Fruit fly (Drosophila melanogaster) whole organism, prepupa: ENCODE results near the gene CG12560.
A peak's percentile ranks its signal among the peaks of the same experiment; 100 is the strongest.

ENCODE experiments used
- Blimp-1 ChIP-seq: fragments of 200-800 bp; sonication (Bioruptor generic); optimal IDR thresholded peaks from 3 replicates; lab custom pipeline; 2017; ENCODE audit warnings: missing biosample characterization, missing genetic modification characterization, mild to moderate bottlenecking, moderate library complexity, missing genetic modification reagents
- CG10669 ChIP-seq: fragments of 200-800 bp; sonication (Bioruptor generic); optimal IDR thresholded peaks from 3 replicates; lab custom pipeline; 2018; ENCODE audit warnings: missing biosample characterization, mild to moderate bottlenecking, missing genetic modification characterization, moderate library complexity
- CG11294 ChIP-seq: fragments of 200-800 bp; sonication (Bioruptor generic); IDR thresholded peaks from 2 replicates; pipeline ENCODE4 v1.3.6; 2022; ENCODE audit warnings: missing biosample characterization, missing genetic modification characterization
- CG11902 ChIP-seq: fragments of 200-800 bp; sonication (Bioruptor generic); optimal IDR thresholded peaks from 3 replicates; lab custom pipeline; 2016; ENCODE audit warnings: missing biosample characterization, missing genetic modification characterization
- CG16779 ChIP-seq: fragments of 200-800 bp; sonication (Bioruptor generic); optimal IDR thresholded peaks from 3 replicates; lab custom pipeline; 2017; ENCODE audit warnings: missing biosample characterization, mild to moderate bottlenecking, missing genetic modification characterization
- CG3032 ChIP-seq: fragments of 200-800 bp; optimal IDR thresholded peaks from 2 replicates; lab custom pipeline; 2019; ENCODE audit warnings: missing biosample characterization, mild to moderate bottlenecking, missing genetic modification characterization, moderate library complexity
- CG31627 ChIP-seq: fragments of 200-800 bp; sonication (Bioruptor generic); optimal IDR thresholded peaks from 3 replicates; lab custom pipeline; 2016; ENCODE audit warnings: missing biosample characterization, missing genetic modification characterization
- CG34406 ChIP-seq: fragments of 200-800 bp; sonication (Bioruptor generic); optimal IDR thresholded peaks from 3 replicates; lab custom pipeline; 2016; ENCODE audit warnings: missing biosample characterization, missing genetic modification characterization
- CG3919 ChIP-seq: fragments of 200-800 bp; sonication (Bioruptor generic); optimal IDR thresholded peaks from 3 replicates; lab custom pipeline; 2016; ENCODE audit warnings: missing biosample characterization, missing genetic modification characterization
- CG4318 ChIP-seq: fragments of 200-800 bp; sonication (Bioruptor generic); optimal IDR thresholded peaks from 3 replicates; lab custom pipeline; 2017; ENCODE audit warnings: missing biosample characterization, mild to moderate bottlenecking, missing genetic modification characterization
- CG6276 ChIP-seq: fragments of 200-800 bp; sonication (Bioruptor generic); optimal IDR thresholded peaks from 2 replicates; lab custom pipeline; 2017; ENCODE audit warnings: missing biosample characterization, mild to moderate bottlenecking, missing genetic modification characterization
- CG7368 ChIP-seq: fragments of 200-800 bp; sonication (Bioruptor generic); optimal IDR thresholded peaks from 3 replicates; lab custom pipeline; 2016; ENCODE audit warnings: missing biosample characterization, missing genetic modification characterization
- CG8632 ChIP-seq: fragments of 200-800 bp; sonication (Bioruptor generic); optimal IDR thresholded peaks from 3 replicates; lab custom pipeline; 2016; ENCODE audit warnings: missing biosample characterization, missing genetic modification characterization
- CG9139 ChIP-seq: fragments of 200-800 bp; sonication (Bioruptor generic); optimal IDR thresholded peaks from 3 replicates; lab custom pipeline; 2017; ENCODE audit warnings: missing biosample characterization, mild to moderate bottlenecking, missing genetic modification characterization
- Eip78C ChIP-seq: fragments of 200-800 bp; sonication (Bioruptor generic); peaks from one replicate; lab custom pipeline; 2016; ENCODE audit warnings: missing biosample characterization, missing genetic modification characterization
- Eip93F ChIP-seq: fragments of 200-800 bp; sonication (Bioruptor generic); optimal IDR thresholded peaks from 2 replicates; lab custom pipeline; 2016; ENCODE audit warnings: missing biosample characterization, mild to moderate bottlenecking, missing genetic modification characterization
- Ets21C ChIP-seq: fragments of 200-800 bp; sonication (Bioruptor generic); optimal IDR thresholded peaks from 3 replicates; lab custom pipeline; 2016; ENCODE audit warnings: missing biosample characterization, missing genetic modification characterization
- Ets96B ChIP-seq: fragments of 200-800 bp; optimal IDR thresholded peaks from 2 replicates; lab custom pipeline; 2019; ENCODE audit warnings: missing biosample characterization, mild to moderate bottlenecking, missing genetic modification characterization, moderate library complexity
- Gug ChIP-seq: fragments of 200-800 bp; sonication (Bioruptor generic); IDR thresholded peaks from 2 replicates; pipeline ENCODE4 v1.3.6; 2022; ENCODE audit warnings: missing biosample characterization, missing genetic modification characterization
- Hr38 ChIP-seq: sonication (Bioruptor generic); optimal IDR thresholded peaks from 2 replicates; lab custom pipeline; 2016; ENCODE audit warnings: missing biosample characterization, missing genetic modification characterization
- Hr39 ChIP-seq: fragments of 200-800 bp; sonication (Bioruptor generic); optimal IDR thresholded peaks from 2 replicates; lab custom pipeline; 2016; ENCODE audit warnings: missing biosample characterization, missing genetic modification characterization
- Hr4 ChIP-seq: fragments of 200-800 bp; sonication (Bioruptor generic); optimal IDR thresholded peaks from 3 replicates; lab custom pipeline; 2016; ENCODE audit warnings: missing biosample characterization, missing genetic modification characterization
- Lpt ChIP-seq: fragments of 200-800 bp; sonication (Bioruptor generic); optimal IDR thresholded peaks from 3 replicates; lab custom pipeline; 2016; ENCODE audit warnings: missing biosample characterization, missing genetic modification characterization
- OdsH ChIP-seq: fragments of 200-800 bp; sonication (Bioruptor generic); optimal IDR thresholded peaks from 3 replicates; lab custom pipeline; 2016; ENCODE audit warnings: missing biosample characterization, missing genetic modification characterization
- Sox102F ChIP-seq: fragments of 200-800 bp; sonication (Bioruptor generic); optimal IDR thresholded peaks from 2 replicates; lab custom pipeline; 2016; ENCODE audit warnings: missing biosample characterization, mild to moderate bottlenecking, missing genetic modification characterization
- achi ChIP-seq: fragments of 200-800 bp; sonication (Bioruptor generic); optimal IDR thresholded peaks from 3 replicates; lab custom pipeline; 2016; ENCODE audit warnings: missing biosample characterization, missing genetic modification characterization
- cyc ChIP-seq: fragments of 200-800 bp; sonication (Bioruptor generic); optimal IDR thresholded peaks from 3 replicates; lab custom pipeline; 2016; ENCODE audit warnings: missing biosample characterization, missing genetic modification characterization
- dac ChIP-seq: fragments of 200-800 bp; sonication (Bioruptor generic); optimal IDR thresholded peaks from 2 replicates; lab custom pipeline; 2017; ENCODE audit warnings: missing biosample characterization, mild to moderate bottlenecking, missing genetic modification characterization
- dsx ChIP-seq: fragments of 200-800 bp; optimal IDR thresholded peaks from 3 replicates; lab custom pipeline; 2019; ENCODE audit warnings: missing biosample characterization, mild to moderate bottlenecking, missing genetic modification characterization, moderate library complexity; ENCODE audit not compliant: poor library complexity, severe bottlenecking
- eg ChIP-seq: fragments of 200-800 bp; sonication (Bioruptor generic); IDR thresholded peaks from 3 replicates; pipeline ENCODE4 v1.3.6; 2022; ENCODE audit warnings: missing biosample characterization, missing genetic modification characterization
- esn ChIP-seq: fragments of 200-800 bp; sonication (Bioruptor generic); optimal IDR thresholded peaks from 2 replicates; lab custom pipeline; 2016; ENCODE audit warnings: missing biosample characterization, mild to moderate bottlenecking, missing genetic modification characterization, moderate library complexity
- fd85E ChIP-seq: fragments of 200-800 bp; sonication (Bioruptor generic); optimal IDR thresholded peaks from 3 replicates; lab custom pipeline; 2016; ENCODE audit warnings: missing biosample characterization, missing genetic modification characterization
- lz ChIP-seq: fragments of 200-800 bp; sonication (Bioruptor generic); optimal IDR thresholded peaks from 3 replicates; lab custom pipeline; 2016; ENCODE audit warnings: missing biosample characterization, missing genetic modification characterization
- net ChIP-seq: fragments of 200-800 bp; sonication (Bioruptor generic); optimal IDR thresholded peaks from 3 replicates; lab custom pipeline; 2016; ENCODE audit warnings: missing biosample characterization, missing genetic modification characterization
- salr ChIP-seq, 2 experiments: fragments of 200-800 bp; sonication (Bioruptor generic); optimal IDR thresholded peaks; 3 replicates each; lab custom pipeline; 2016 to 2018; ENCODE audit warnings: missing biosample characterization in 2 of 2, missing genetic modification characterization in 2 of 2, mild to moderate bottlenecking in 1 of 2
- spab ChIP-seq: fragments of 200-800 bp; sonication (Bioruptor generic); optimal IDR thresholded peaks from 2 replicates; lab custom pipeline; 2017; ENCODE audit warnings: missing biosample characterization, mild to moderate bottlenecking, missing genetic modification characterization, missing genetic modification reagents
- svp ChIP-seq: fragments of 200-800 bp; sonication (Bioruptor generic); peaks from one replicate; lab custom pipeline; 2016; ENCODE audit warnings: missing biosample characterization, missing genetic modification characterization
- topi ChIP-seq: fragments of 200-800 bp; sonication (Bioruptor generic); optimal IDR thresholded peaks from 3 replicates; lab custom pipeline; 2016; ENCODE audit warnings: missing biosample characterization, missing genetic modification characterization

The CG12560 gene

dm6 chr2L:8006038-8006437 is 3.2 kb downstream of the CG12560 start (continued):
- TF ChIP-seq topi (GFP tag; lab: Kevin White, UChicago), result peak; percentile 66
- peak; percentile 68 for TF ChIP-seq CG3032 (tag; lab: Kevin White, UChicago)
- TF ChIP-seq CG11294, result peak; percentile 24; the same call in 1 of the 2 replicates
- TF ChIP-seq CG31627 (GFP tag; lab: Kevin White, UChicago), result peak; percentile 25
- TF ChIP-seq CG34406, result peak; percentile 34
- peak; percentile 57 for TF ChIP-seq cyc (GFP tag; lab: Kevin White, UChicago)
- TF ChIP-seq Ets21C (GFP tag; lab: Kevin White, UChicago), result no peak
- peak; percentile 48 for TF ChIP-seq achi (GFP tag; lab: Kevin White, UChicago)
- peak; percentile 46 for TF ChIP-seq Hr39 (GFP tag; lab: Kevin White, UChicago)
- TF ChIP-seq dac (GFP tag; lab: Kevin White, UChicago), result no peak
- peak; percentile 24 for TF ChIP-seq CG11902 (GFP tag; lab: Kevin White, UChicago)
- peak; percentile 64 for TF ChIP-seq OdsH (GFP tag; lab: Kevin White, UChicago)
- TF ChIP-seq fd85E (GFP tag; lab: Kevin White, UChicago), result no peak
- TF ChIP-seq CG9139, result peak; percentile 35
- TF ChIP-seq Blimp-1 (GFP tag; lab: Kevin White, UChicago), result no peak
- peak; percentile 66 for TF ChIP-seq CG6276 (GFP tag; lab: Kevin White, UChicago)
- TF ChIP-seq Eip93F (GFP tag; lab: Kevin White, UChicago), result no peak
- peak; percentile 75 for TF ChIP-seq CG3919 (GFP tag; lab: Kevin White, UChicago)
- peak; percentile 15 for TF ChIP-seq CG8632 (GFP tag; lab: Kevin White, UChicago)
- peak; percentile 60 for TF ChIP-seq CG7368 (GFP tag; lab: Kevin White, UChicago)
- peak; percentile 37 for TF ChIP-seq lz (GFP tag; lab: Kevin White, UChicago)
- TF ChIP-seq eg (GFP tag; lab: Robert Waterston, UW), result no peak; the same call in 2 of the 3 replicates
- TF ChIP-seq Gug, result peak; percentile 42; the same call in 1 of the 2 replicates
- TF ChIP-seq salr (GFP tag; optimal IDR thresholded peaks at IDR 0.05; lab: Kevin White, UChicago), result peak in 1 of 2 experiments; percentile 14
- TF ChIP-seq net (GFP tag; lab: Kevin White, UChicago), result peak; percentile 20
- no peak for TF ChIP-seq Hr38 (GFP tag; lab: Kevin White, UChicago)
- TF ChIP-seq CG4318 (GFP tag; lab: Kevin White, UChicago), result peak; percentile 20
- peak; percentile 69 for TF ChIP-seq spab (GFP tag; lab: Kevin White, UChicago)
- peak; percentile 55 for TF ChIP-seq esn (GFP tag; lab: Kevin White, UChicago)
- TF ChIP-seq Lpt, result peak; percentile 34
- peak; percentile 2 for TF ChIP-seq Sox102F (GFP tag; lab: Kevin White, UChicago)

dm6 chr2L:8004072-8004471 is 5.2 kb downstream of the CG12560 start, which contains the start of gene Wwox:
Gene Wwox, minus strand, starts transcription at chr2L:8004286.
- peak; percentile 51 for TF ChIP-seq dsx
- no peak for TF ChIP-seq achi (GFP tag; lab: Kevin White, UChicago)
- no peak for TF ChIP-seq Hr4
- TF ChIP-seq CG8632 (GFP tag; lab: Kevin White, UChicago), result no peak
- no peak for TF ChIP-seq CG16779
- TF ChIP-seq Sox102F (GFP tag; lab: Kevin White, UChicago), result no peak
- TF ChIP-seq topi (GFP tag; lab: Kevin White, UChicago), result no peak
- peak; percentile 43 for TF ChIP-seq Eip78C (GFP tag; lab: Kevin White, UChicago)
- no peak for TF ChIP-seq salr (GFP tag; optimal IDR thresholded peaks at IDR 0.05; lab: Kevin White, UChicago)
- no peak for TF ChIP-seq CG10669 (GFP tag; lab: Kevin White, UChicago)
- TF ChIP-seq Ets96B (tag; lab: Kevin White, UChicago), result no peak
- no peak for TF ChIP-seq CG4318 (GFP tag; lab: Kevin White, UChicago)
- TF ChIP-seq CG34406, result no peak
- peak; percentile 64 for TF ChIP-seq svp
